Worm (Caenorhabditis elegans) whole organism, L4/young adult: ENCODE data around the gene lurp-2.

Source experiments
- W03F9.2 ChIP-seq: fragments of 150-350 bp; optimal IDR thresholded peaks from 2 replicates; lab custom pipeline; 2014; ENCODE audit warnings: missing biosample characterization, missing genetic modification characterization
- dao-5 ChIP-seq: sonication (generic microtip); optimal IDR thresholded peaks from 2 replicates; lab custom pipeline; 2016; ENCODE audit warnings: missing genotype, missing genetic modification characterization, moderate library complexity, missing compliant biosample characterization

DNA sequence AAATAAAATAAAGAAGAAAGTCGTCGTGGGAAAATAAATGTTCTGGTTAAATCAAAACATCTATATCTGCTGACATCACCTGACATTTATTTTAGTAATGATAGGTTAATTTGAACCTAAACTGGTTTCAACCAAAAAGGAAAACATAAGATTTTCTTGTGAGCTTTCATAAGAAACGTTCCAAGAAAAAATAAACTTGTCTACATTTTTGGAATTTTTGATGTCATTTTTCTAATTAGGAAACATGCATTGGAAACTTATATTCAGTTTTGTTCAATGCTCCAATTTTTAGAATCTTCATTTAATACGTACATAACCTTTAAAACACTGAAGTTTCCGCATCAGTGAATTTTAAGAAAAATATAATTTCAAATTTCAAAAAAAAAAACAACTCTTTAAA is 32.3 kb downstream of the lurp-2 start:
- no peak for TF ChIP-seq W03F9.2 (tag; lab: Kevin White, UChicago)
- no peak for TF ChIP-seq dao-5
